Fruit fly (Drosophila melanogaster): ENCODE results near the gene CG18749.

CG18749 gene

dm6 chr3R:8243720-8244119 is at the start of gene CG18749, which contains the start of the genes CG9636 and CG33722:
Gene CG18749 (plus strand): TSS chr3R:8244055.
Gene CG9636 (minus strand): TSS chr3R:8243792.
Gene CG33722 (plus strand): TSS chr3R:8244055.
- no peak for TF ChIP-seq svp (GFP tag)
- no peak for TF ChIP-seq CG4318 (GFP tag; optimal IDR thresholded peaks at IDR 0.05)
- peak; percentile 68 for TF ChIP-seq OdsH (GFP tag; optimal IDR thresholded peaks at IDR 0.05)
- no peak for TF ChIP-seq eg (GFP tag; IDR thresholded peaks at IDR 0.05)
- TF ChIP-seq CG1621 (tag; optimal IDR thresholded peaks at IDR 0.05), result peak; percentile 53
- TF ChIP-seq CG10631 (GFP tag; optimal IDR thresholded peaks at IDR 0.05), result peak; percentile 68
- TF ChIP-seq acj6 (GFP tag; optimal IDR thresholded peaks at IDR 0.05), result peak; percentile 74
- peak; percentile 59 for TF ChIP-seq CG3032 (tag; optimal IDR thresholded peaks at IDR 0.05)
- TF ChIP-seq Ets96B (tag; optimal IDR thresholded peaks at IDR 0.05), result peak; percentile 61
- peak; percentile 26 for TF ChIP-seq CG11902 (GFP tag; optimal IDR thresholded peaks at IDR 0.05)
- TF ChIP-seq achi (GFP tag; optimal IDR thresholded peaks at IDR 0.05), result no peak
- no peak for TF ChIP-seq spab (GFP tag; optimal IDR thresholded peaks at IDR 0.05)
- TF ChIP-seq cyc (GFP tag; optimal IDR thresholded peaks at IDR 0.05), result peak; percentile 54
- no peak for TF ChIP-seq Smox (GFP tag; optimal IDR thresholded peaks at IDR 0.05)
- TF ChIP-seq Gug (GFP tag; IDR thresholded peaks at IDR 0.05), result no peak
- no peak for TF ChIP-seq CG16779 (tag; optimal IDR thresholded peaks at IDR 0.05)
- TF ChIP-seq CG34406 (GFP tag; optimal IDR thresholded peaks at IDR 0.05), result peak; percentile 51
- peak; percentile 40 for TF ChIP-seq Hr39 (GFP tag; optimal IDR thresholded peaks at IDR 0.05)
- peak; percentile 81 for TF ChIP-seq esn (GFP tag; optimal IDR thresholded peaks at IDR 0.05)
- no peak for TF ChIP-seq salr (GFP tag; optimal IDR thresholded peaks at IDR 0.05)
- TF ChIP-seq CG8319 (GFP tag; optimal IDR thresholded peaks at IDR 0.05), result peak; percentile 33
- TF ChIP-seq fd59A (GFP tag; optimal IDR thresholded peaks at IDR 0.05), result no peak
- TF ChIP-seq Lpt (GFP tag; optimal IDR thresholded peaks at IDR 0.05), result no peak
- no peak for TF ChIP-seq Eip75B (GFP tag; optimal IDR thresholded peaks at IDR 0.05)
- TF ChIP-seq vri (GFP tag; optimal IDR thresholded peaks at IDR 0.05), result no peak
- TF ChIP-seq fkh (GFP tag; optimal IDR thresholded peaks at IDR 0.05), result peak; percentile 79
- peak; percentile 56 for TF ChIP-seq CG6792 (GFP tag; optimal IDR thresholded peaks at IDR 0.05)
- no peak for TF ChIP-seq fd85E (GFP tag; optimal IDR thresholded peaks at IDR 0.05)
- TF ChIP-seq Met (GFP tag; optimal IDR thresholded peaks at IDR 0.05), result no peak
- peak; percentile 53 for TF ChIP-seq CG32006 (GFP tag; optimal IDR thresholded peaks at IDR 0.05)
- TF ChIP-seq CG3919 (GFP tag; optimal IDR thresholded peaks at IDR 0.05), result peak; percentile 72
- TF ChIP-seq Blimp-1 (GFP tag; optimal IDR thresholded peaks at IDR 0.05), result peak; percentile 99
- TF ChIP-seq lz (GFP tag; optimal IDR thresholded peaks at IDR 0.05), result peak; percentile 76
- TF ChIP-seq Eip93F (GFP tag; optimal IDR thresholded peaks at IDR 0.05), result peak; percentile 75
- TF ChIP-seq dac (GFP tag; optimal IDR thresholded peaks at IDR 0.05), result no peak
- peak; percentile 55; the same call in 2 of the 3 replicates for TF ChIP-seq CG6163 (GFP tag; IDR thresholded peaks at IDR 0.05)
- peak; percentile 30 for TF ChIP-seq CG6808 (GFP tag; optimal IDR thresholded peaks at IDR 0.05)
- no peak for TF ChIP-seq CG8632 (GFP tag; optimal IDR thresholded peaks at IDR 0.05)
- TF ChIP-seq dsx (GFP tag; optimal IDR thresholded peaks at IDR 0.05; ENCODE audit: poor library complexity, severe bottlenecking), result peak; percentile 46
- TF ChIP-seq ss (GFP tag; optimal IDR thresholded peaks at IDR 0.05), result peak; percentile 33 to 50
- TF ChIP-seq CG15336 (GFP tag; IDR thresholded peaks at IDR 0.05), result peak; percentile 57
- TF ChIP-seq Hr4 (GFP tag; optimal IDR thresholded peaks at IDR 0.05), result peak; percentile 70
- peak; percentile 42 for TF ChIP-seq CG7368 (GFP tag; optimal IDR thresholded peaks at IDR 0.05)
- no peak for TF ChIP-seq Hr38 (GFP tag; optimal IDR thresholded peaks at IDR 0.05)
- TF ChIP-seq CG6854 (GFP tag; optimal IDR thresholded peaks at IDR 0.05), result no peak
- peak; percentile 62 for TF ChIP-seq CG31627 (GFP tag; optimal IDR thresholded peaks at IDR 0.05)
- peak; percentile 9 for TF ChIP-seq Sox15 (GFP tag; optimal IDR thresholded peaks at IDR 0.05)
- peak; percentile 65 for TF ChIP-seq Sox14 (GFP tag; optimal IDR thresholded peaks at IDR 0.05)
- no peak for TF ChIP-seq CG9139 (GFP tag; optimal IDR thresholded peaks at IDR 0.05)
- TF ChIP-seq pdm3 (GFP tag; optimal IDR thresholded peaks at IDR 0.05), result peak; percentile 65
- peak; percentile 11 for TF ChIP-seq CG11762 (GFP tag; optimal IDR thresholded peaks at IDR 0.05; ENCODE audit: insufficient read depth)
- TF ChIP-seq Sox102F (GFP tag; optimal IDR thresholded peaks at IDR 0.05), result no peak
